Fruit fly (Drosophila melanogaster): Measurements from ENCODE around the gene CG44271.

CG44271 gene

dm6 chr2L:6783395-6783794, 35.7 kb upstream of the CG44271 start:
- TF ChIP-seq pan (optimal IDR thresholded peaks at IDR 0.05), result no peak
- TF ChIP-seq CG8478 (optimal IDR thresholded peaks at IDR 0.05), result no peak
- TF ChIP-seq Dll (optimal IDR thresholded peaks at IDR 0.05), result no peak
- TF ChIP-seq EcR (GFP tag; optimal IDR thresholded peaks at IDR 0.05), result no peak
- no peak for TF ChIP-seq usp (GFP tag; optimal IDR thresholded peaks at IDR 0.05)
- TF ChIP-seq psq (optimal IDR thresholded peaks at IDR 0.05), result no peak

dm6 chr2L:6774853-6775252, 27.1 kb upstream of the CG44271 start:
- TF ChIP-seq Dll (optimal IDR thresholded peaks at IDR 0.05), result no peak
- TF ChIP-seq usp (GFP tag; optimal IDR thresholded peaks at IDR 0.05), result no peak
- no peak for TF ChIP-seq psq (optimal IDR thresholded peaks at IDR 0.05)

dm6 chr2L:6773645-6774044, 25.9 kb upstream of the CG44271 start, which contains the start of gene CG17378:
Gene CG17378 (plus strand): TSS chr2L:6774041.
- TF ChIP-seq usp (GFP tag; optimal IDR thresholded peaks at IDR 0.05), result no peak

- TF ChIP-seq pan (optimal IDR thresholded peaks at IDR 0.05) (no peak), Dll (optimal IDR thresholded peaks at IDR 0.05) (no peak), CG8478 (optimal IDR thresholded peaks at IDR 0.05) (no peak), EcR (GFP tag; optimal IDR thresholded peaks at IDR 0.05) (no peak), usp (GFP tag; optimal IDR thresholded peaks at IDR 0.05) (no peak), psq (optimal IDR thresholded peaks at IDR 0.05) (no peak)
Observed at dm6 chr2L:6772655-6773054, 24.9 kb upstream of the CG44271 start, which contains the start of gene LUBEL. Gene LUBEL (minus strand): TSS chr2L:6772755.

dm6 chr2L:6759528-6759927, 11.8 kb upstream of the CG44271 start, which contains the start of gene CG11322:
Gene CG11322 (minus strand): TSS chr2L:6759628.
- TF ChIP-seq psq (optimal IDR thresholded peaks at IDR 0.05) (no peak), EcR (GFP tag; optimal IDR thresholded peaks at IDR 0.05) (no peak), pan (optimal IDR thresholded peaks at IDR 0.05) (no peak), CG8478 (optimal IDR thresholded peaks at IDR 0.05) (no peak), Dll (optimal IDR thresholded peaks at IDR 0.05) (no peak), usp (GFP tag; optimal IDR thresholded peaks at IDR 0.05) (no peak)

dm6 chr2L:6751037-6751436, 3.3 kb upstream of the CG44271 start:
- TF ChIP-seq psq (optimal IDR thresholded peaks at IDR 0.05) (no peak), EcR (GFP tag; optimal IDR thresholded peaks at IDR 0.05) (no peak), Dll (optimal IDR thresholded peaks at IDR 0.05) (no peak), usp (GFP tag; optimal IDR thresholded peaks at IDR 0.05) (no peak), CG8478 (optimal IDR thresholded peaks at IDR 0.05) (no peak), pan (optimal IDR thresholded peaks at IDR 0.05) (no peak)

- TF ChIP-seq usp (GFP tag; optimal IDR thresholded peaks at IDR 0.05) (no peak), Dll (optimal IDR thresholded peaks at IDR 0.05) (no peak), CG8478 (optimal IDR thresholded peaks at IDR 0.05) (no peak), pan (optimal IDR thresholded peaks at IDR 0.05) (no peak), EcR (GFP tag; optimal IDR thresholded peaks at IDR 0.05) (no peak), psq (optimal IDR thresholded peaks at IDR 0.05) (no peak)
Observed at dm6 chr2L:6745522-6745921, 2.2 kb downstream of the CG44271 start, which contains the start of gene CG31910. Gene CG31910 (minus strand): TSS chr2L:6745622.

dm6 chr2L:6741980-6742591, 5.6 kb downstream of the CG44271 start, which contains the start of gene meng:
Gene meng (plus strand): TSS chr2L:6742502.
- TF ChIP-seq usp (GFP tag; optimal IDR thresholded peaks at IDR 0.05), result no peak
- no peak for TF ChIP-seq psq (optimal IDR thresholded peaks at IDR 0.05)
- no peak for TF ChIP-seq Dll (optimal IDR thresholded peaks at IDR 0.05)
- no peak for TF ChIP-seq CG8478 (optimal IDR thresholded peaks at IDR 0.05)
- no peak for TF ChIP-seq pan (optimal IDR thresholded peaks at IDR 0.05)
- no peak for TF ChIP-seq EcR (GFP tag; optimal IDR thresholded peaks at IDR 0.05)

- no peak for TF ChIP-seq CG8478 (optimal IDR thresholded peaks at IDR 0.05)
- TF ChIP-seq usp (GFP tag; optimal IDR thresholded peaks at IDR 0.05), result no peak
- no peak for TF ChIP-seq EcR (GFP tag; optimal IDR thresholded peaks at IDR 0.05)
- TF ChIP-seq pan (optimal IDR thresholded peaks at IDR 0.05), result no peak
- no peak for TF ChIP-seq psq (optimal IDR thresholded peaks at IDR 0.05)
- TF ChIP-seq Dll (optimal IDR thresholded peaks at IDR 0.05), result no peak
Observed at dm6 chr2L:6740088-6740487, 7.6 kb downstream of the CG44271 start, which contains the start of gene TTLL3A. Gene TTLL3A (minus strand): TSS chr2L:6740188.

- no peak for TF ChIP-seq usp (GFP tag; optimal IDR thresholded peaks at IDR 0.05)
- no peak for TF ChIP-seq Dll (optimal IDR thresholded peaks at IDR 0.05)
- no peak for TF ChIP-seq pan (optimal IDR thresholded peaks at IDR 0.05)
- TF ChIP-seq CG8478 (optimal IDR thresholded peaks at IDR 0.05), result no peak
- no peak for TF ChIP-seq EcR (GFP tag; optimal IDR thresholded peaks at IDR 0.05)
- no peak for TF ChIP-seq psq (optimal IDR thresholded peaks at IDR 0.05)
Observed at dm6 chr2L:6732566-6732965, 15.1 kb downstream of the CG44271 start, which contains the start of gene TTLL3B. Gene TTLL3B (plus strand): TSS chr2L:6732866.

dm6 chr2L:6723750-6724503, 23.8 kb downstream of the CG44271 start, which contains the start of gene Liprin-alpha:
Gene Liprin-alpha (plus strand): TSS chr2L:6723903.
- TF ChIP-seq CG8478 (optimal IDR thresholded peaks at IDR 0.05) (peak; percentile 30), usp (GFP tag; optimal IDR thresholded peaks at IDR 0.05) (no peak), pan (optimal IDR thresholded peaks at IDR 0.05) (no peak)

All from whole organism.